Fruit fly (Drosophila melanogaster) whole organism, wandering third instar larva: ENCODE measurements around the gene CG32017.

Experiments
- Abd-B ChIP-seq: fragments of >200 bp; optimal IDR thresholded peaks from 2 replicates; lab custom pipeline; 2017; ENCODE audit warnings: missing biosample characterization, missing genetic modification characterization
- CG32264 ChIP-seq: fragments of 200-800 bp; sonication (Bioruptor generic); optimal IDR thresholded peaks from 2 replicates; lab custom pipeline; 2016; ENCODE audit warnings: missing biosample characterization, missing genetic modification characterization
- CrebA ChIP-seq: fragments of 200-800 bp; sonication (Bioruptor generic); optimal IDR thresholded peaks from 2 replicates; lab custom pipeline; 2016; ENCODE audit warnings: missing biosample characterization, mild to moderate bottlenecking, missing genetic modification characterization, borderline replicate concordance
- Dfd ChIP-seq: fragments of >200 bp; optimal IDR thresholded peaks from 2 replicates; lab custom pipeline; 2017; ENCODE audit warnings: missing biosample characterization, missing genetic modification characterization
- Dif ChIP-seq: fragments of 200-275, 200-300 bp; sonication (Bioruptor generic); optimal IDR thresholded peaks from 2 replicates; lab custom pipeline; 2018; ENCODE audit warnings: missing biosample characterization, missing genetic modification characterization; ENCODE audit not compliant: partially characterized antibody
- GATAd ChIP-seq: sonication (Bioruptor generic); optimal IDR thresholded peaks from 2 replicates; lab custom pipeline; 2016; ENCODE audit warnings: missing biosample characterization, missing genetic modification characterization
- HLH106 ChIP-seq: fragments of 200-800 bp; optimal IDR thresholded peaks from 3 replicates; lab custom pipeline; 2019; ENCODE audit warnings: missing biosample characterization, mild to moderate bottlenecking, missing genetic modification characterization, moderate library complexity
- Hnf4 ChIP-seq: fragments of 200-800 bp; sonication (Bioruptor generic); optimal IDR thresholded peaks from 2 replicates; lab custom pipeline; 2016; ENCODE audit warnings: missing biosample characterization, mild to moderate bottlenecking, missing genetic modification characterization
- Hr78 ChIP-seq: fragments of >200 bp; optimal IDR thresholded peaks from 2 replicates; lab custom pipeline; 2017; ENCODE audit warnings: missing biosample characterization, missing genetic modification characterization
- Hr83 ChIP-seq: fragments of 200-300 bp; sonication (Bioruptor generic); optimal IDR thresholded peaks from 2 replicates; lab custom pipeline; 2016; ENCODE audit warnings: missing biosample characterization, mild to moderate bottlenecking, missing genetic modification characterization, moderate library complexity; ENCODE audit not compliant: poor library complexity, severe bottlenecking
- Jra ChIP-seq: sonication (Bioruptor generic); optimal IDR thresholded peaks from 2 replicates; lab custom pipeline; 2016; ENCODE audit warnings: missing biosample characterization, missing genetic modification characterization
- Mio ChIP-seq: sonication (Bioruptor generic); optimal IDR thresholded peaks from 2 replicates; lab custom pipeline; 2016; ENCODE audit warnings: missing biosample characterization, missing genetic modification characterization
- N ChIP-seq: fragments of >200 bp; optimal IDR thresholded peaks from 2 replicates; lab custom pipeline; 2018; ENCODE audit warnings: missing biosample characterization, missing external identifiers, missing genetic modification characterization
- OdsH ChIP-seq: fragments of 200-800 bp; sonication (Bioruptor generic); optimal IDR thresholded peaks from 2 replicates; lab custom pipeline; 2016; ENCODE audit warnings: missing biosample characterization, mild to moderate bottlenecking, missing genetic modification characterization
- Sp1 ChIP-seq: fragments of 200-800 bp; sonication (Bioruptor generic); optimal IDR thresholded peaks from 3 replicates; lab custom pipeline; 2019; ENCODE audit warnings: missing biosample characterization, mild to moderate bottlenecking, missing genetic modification characterization, moderate library complexity
- Vsx2 ChIP-seq: fragments of 200-300, 225-300 bp; sonication (Bioruptor generic); optimal IDR thresholded peaks from 2 replicates; lab custom pipeline; 2018; ENCODE audit warnings: missing biosample characterization, missing genetic modification characterization; ENCODE audit not compliant: partially characterized antibody
- br ChIP-seq: fragments of 200-800 bp; sonication (Bioruptor generic); optimal IDR thresholded peaks from 2 replicates; lab custom pipeline; 2016; ENCODE audit warnings: missing biosample characterization, missing genetic modification characterization
- brk ChIP-seq: fragments of 200-800 bp; sonication (Bioruptor generic); optimal IDR thresholded peaks from 2 replicates; lab custom pipeline; 2016; ENCODE audit warnings: missing biosample characterization, mild to moderate bottlenecking, missing genetic modification characterization
- dmrt93B ChIP-seq: fragments of 200-800 bp; sonication (Bioruptor generic); optimal IDR thresholded peaks from 2 replicates; lab custom pipeline; 2018; ENCODE audit warnings: missing biosample characterization, mild to moderate bottlenecking, missing genetic modification characterization
- foxo ChIP-seq, 2 experiments: fragments of 200-800 bp; sonication (Bioruptor generic); optimal IDR thresholded peaks; 2 replicates in 1 of 2; 3 replicates in 1 of 2; lab custom pipeline; 2016 to 2017; ENCODE audit warnings: missing biosample characterization in 2 of 2, missing genetic modification characterization in 2 of 2
- h ChIP-seq: fragments of 200-800 bp; sonication (Bioruptor generic); optimal IDR thresholded peaks from 3 replicates; lab custom pipeline; 2016; ENCODE audit warnings: missing biosample characterization, mild to moderate bottlenecking, missing genetic modification characterization
- jim ChIP-seq: fragments of 175-275, 200-325 bp; sonication (Bioruptor generic); optimal IDR thresholded peaks from 2 replicates; lab custom pipeline; 2016; ENCODE audit warnings: missing biosample characterization, mild to moderate bottlenecking, missing genetic modification characterization
- pan ChIP-seq: fragments of >200 bp; optimal IDR thresholded peaks from 2 replicates; lab custom pipeline; 2017
- sage ChIP-seq: fragments of 200-800 bp; sonication (Bioruptor generic); optimal IDR thresholded peaks from 2 replicates; lab custom pipeline; 2016; ENCODE audit warnings: missing biosample characterization, mild to moderate bottlenecking, missing genetic modification characterization
- sv ChIP-seq: fragments of 200-800 bp; sonication (Bioruptor generic); optimal IDR thresholded peaks from 3 replicates; lab custom pipeline; 2016; ENCODE audit warnings: missing biosample characterization, missing genetic modification characterization
- tai ChIP-seq: sonication (Bioruptor generic); optimal IDR thresholded peaks from 2 replicates; lab custom pipeline; 2016; ENCODE audit warnings: missing biosample characterization, missing genetic modification characterization
- usp ChIP-seq: fragments of >200 bp; optimal IDR thresholded peaks from 2 replicates; lab custom pipeline; 2017; ENCODE audit warnings: missing biosample characterization, missing genetic modification characterization
- woc ChIP-seq: sonication (Bioruptor generic); optimal IDR thresholded peaks from 2 replicates; lab custom pipeline; 2016; ENCODE audit warnings: missing biosample characterization, mild to moderate bottlenecking, missing genetic modification characterization

Gene CG32017

dm6 chr4:1156278-1156677 is 5.7 kb downstream of the CG32017 start:
- no peak for TF ChIP-seq HLH106 (tag; lab: Kevin White, UChicago)
- TF ChIP-seq, all 38 proteins: peak for 0

- TF ChIP-seq tai: no peak
- TF ChIP-seq Dfd: peak; percentile 65
- no peak for TF ChIP-seq pan (lab: Kevin White, UChicago)
Measured at dm6 chr4:1147966-1148541, 13.9 kb downstream of the CG32017 start.

dm6 chr4:1147166-1147565 is 14.8 kb downstream of the CG32017 start, which contains the start of gene Kif3C:
TSS of gene Kif3C (plus strand) at chr4:1147466.
- TF ChIP-seq tai: no peak
- TF ChIP-seq h: no peak
- no peak for TF ChIP-seq Jra (GFP tag; lab: Kevin White, UChicago)
- TF ChIP-seq Sp1 (GFP tag; lab: Kevin White, UChicago): no peak
- no peak for TF ChIP-seq jim (GFP tag; lab: Kevin White, UChicago)
- TF ChIP-seq usp (GFP tag; lab: Kevin White, UChicago): no peak
- TF ChIP-seq foxo (GFP tag; optimal IDR thresholded peaks at IDR 0.05; lab: Kevin White, UChicago): no peak
- TF ChIP-seq CG32264 (GFP tag; lab: Kevin White, UChicago): no peak
- TF ChIP-seq Abd-B (GFP tag; lab: Kevin White, UChicago): no peak
- no peak for TF ChIP-seq sv (GFP tag; lab: Kevin White, UChicago)
- TF ChIP-seq brk: no peak
- TF ChIP-seq sage (GFP tag; lab: Kevin White, UChicago): no peak
- TF ChIP-seq N (GFP tag; lab: Kevin White, UChicago): no peak
- no peak for TF ChIP-seq Dfd
- no peak for TF ChIP-seq Mio (GFP tag; lab: Kevin White, UChicago)

DNA sequence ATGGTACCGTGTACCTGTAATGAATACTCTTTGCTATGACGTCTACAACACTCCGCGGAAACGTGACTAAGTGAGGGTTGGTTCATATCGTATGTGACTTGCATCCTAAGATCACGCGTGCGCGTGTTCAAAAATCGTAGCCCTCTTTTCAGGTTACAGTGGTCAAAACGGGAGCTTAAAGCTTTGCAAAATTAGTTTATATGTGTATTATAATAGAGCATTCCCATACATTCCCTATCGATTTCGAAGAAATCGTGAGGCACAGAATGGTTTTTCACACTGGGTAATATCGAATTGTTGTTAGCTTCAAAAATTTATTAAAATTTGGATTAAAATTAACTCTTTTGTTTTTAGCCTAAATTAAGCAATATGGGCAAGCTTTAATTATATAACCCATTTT is 15.5 kb downstream of the CG32017 start:
- TF ChIP-seq Vsx2 (no peak), sage (GFP tag; lab: Kevin White, UChicago) (peak; percentile 13), Dfd (no peak), N (GFP tag; lab: Kevin White, UChicago) (peak; percentile 13), woc (GFP tag; lab: Kevin White, UChicago) (peak; percentile 6)

DNA sequence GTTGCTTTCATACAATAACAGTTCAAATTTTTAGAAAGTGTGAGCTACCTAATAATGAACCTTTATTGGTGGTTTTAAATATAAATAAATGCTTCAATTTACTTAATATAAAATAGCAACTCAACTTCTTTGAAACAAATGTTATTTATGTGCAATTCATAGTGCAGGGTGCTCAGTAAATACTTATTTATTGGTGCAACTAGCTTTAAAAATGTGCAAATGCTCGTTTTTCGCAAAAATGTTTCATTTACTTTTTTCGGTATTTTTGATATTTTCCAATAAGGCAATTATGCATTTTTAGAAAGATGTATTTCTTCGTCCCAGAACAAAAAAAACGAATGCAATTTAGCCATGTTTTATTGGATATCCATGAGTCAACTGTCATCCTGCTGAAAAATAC is 17.2 kb downstream of the CG32017 start:
- no peak for TF ChIP-seq tai
- no peak for TF ChIP-seq sage (GFP tag; lab: Kevin White, UChicago)
- no peak for TF ChIP-seq Dfd
- TF ChIP-seq CrebA (GFP tag; lab: Kevin White, UChicago): no peak
- no peak for TF ChIP-seq h
- no peak for TF ChIP-seq pan (lab: Kevin White, UChicago)
- no peak for TF ChIP-seq Dif
- no peak for TF ChIP-seq Hr83 (GFP tag; lab: Kevin White, UChicago)
- no peak for TF ChIP-seq foxo (GFP tag; optimal IDR thresholded peaks at IDR 0.05; lab: Kevin White, UChicago)

DNA sequence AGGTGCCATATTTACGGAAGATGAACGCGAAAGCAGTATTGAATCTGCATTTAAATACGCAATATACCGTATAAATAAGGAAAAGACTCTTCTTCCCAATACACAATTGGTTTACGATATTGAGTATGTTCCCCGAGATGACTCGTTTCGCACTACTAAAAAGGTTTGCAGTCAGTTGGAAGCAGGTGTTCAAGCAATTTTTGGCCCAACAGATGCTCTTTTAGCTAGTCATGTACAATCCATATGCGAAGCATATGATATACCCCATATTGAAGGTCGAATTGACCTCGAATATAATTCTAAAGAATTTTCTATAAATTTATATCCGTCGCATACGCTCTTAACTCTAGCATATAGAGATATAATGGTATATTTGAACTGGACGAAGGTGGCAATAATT is 35.0 kb downstream of the CG32017 start:
- no peak for TF ChIP-seq Dfd
- no peak for TF ChIP-seq Hr78 (GFP tag; lab: Kevin White, UChicago)
- TF ChIP-seq CG32264 (GFP tag; lab: Kevin White, UChicago): no peak
- TF ChIP-seq OdsH (GFP tag; lab: Kevin White, UChicago): no peak
- TF ChIP-seq br (GFP tag; lab: Kevin White, UChicago): no peak
- TF ChIP-seq Abd-B (GFP tag; lab: Kevin White, UChicago): no peak
- no peak for TF ChIP-seq h
- no peak for TF ChIP-seq woc (GFP tag; lab: Kevin White, UChicago)
- TF ChIP-seq Mio (GFP tag; lab: Kevin White, UChicago): no peak
- no peak for TF ChIP-seq sage (GFP tag; lab: Kevin White, UChicago)
- TF ChIP-seq Sp1 (GFP tag; lab: Kevin White, UChicago): no peak
- TF ChIP-seq N (GFP tag; lab: Kevin White, UChicago): no peak
- no peak for TF ChIP-seq GATAd (GFP tag; lab: Kevin White, UChicago)
- TF ChIP-seq brk: no peak
- no peak for TF ChIP-seq dmrt93B (GFP tag; lab: Kevin White, UChicago)
- no peak for TF ChIP-seq Hnf4 (GFP tag; lab: Kevin White, UChicago)
